Worm (Caenorhabditis elegans) whole organism, L1 larva: Measurements from ENCODE around the gene ragc-1.

Experiments
- efl-3 ChIP-seq: fragments of 200-800 bp; sonication (Bioruptor generic); optimal IDR thresholded peaks from 2 replicates; lab custom pipeline; 2018; ENCODE audit warnings: mild to moderate bottlenecking, missing genetic modification characterization, missing compliant biosample characterization
- egl-27 ChIP-seq, 2 experiments: fragments of 150-350 bp in 1 of 2; sonication (generic microtip); optimal IDR thresholded peaks; 3 replicates each; lab custom pipeline; 2017 to 2018; ENCODE audit warnings: missing biosample characterization in 2 of 2, missing genetic modification characterization in 2 of 2, missing genetic modification reagents in 2 of 2
- hlh-17 ChIP-seq: fragments of 200-800 bp; sonication (Bioruptor generic); optimal IDR thresholded peaks from 2 replicates; lab custom pipeline; 2018; ENCODE audit warnings: missing genetic modification characterization, mild to moderate bottlenecking, missing compliant biosample characterization, moderate library complexity, borderline replicate concordance
- lin-15B ChIP-seq: fragments of 150-350 bp; sonication (generic microtip); optimal IDR thresholded peaks from 3 replicates; lab custom pipeline; 2014; ENCODE audit warnings: missing biosample characterization, missing genetic modification characterization
- lin-39 ChIP-seq: fragments of 150-350 bp; optimal IDR thresholded peaks from 2 replicates; lab custom pipeline; 2014; ENCODE audit warnings: missing biosample characterization, missing genetic modification reagents, missing genetic modification characterization
- nhr-71 ChIP-seq: sonication (generic microtip); optimal IDR thresholded peaks from 2 replicates; lab custom pipeline; 2016; ENCODE audit warnings: mild to moderate bottlenecking, missing genetic modification characterization, moderate library complexity, missing compliant biosample characterization
- snpc-4 ChIP-seq: fragments of 150-350 bp; optimal IDR thresholded peaks from 2 replicates; lab custom pipeline; 2014; ENCODE audit warnings: missing biosample characterization, missing genetic modification characterization

DNA sequence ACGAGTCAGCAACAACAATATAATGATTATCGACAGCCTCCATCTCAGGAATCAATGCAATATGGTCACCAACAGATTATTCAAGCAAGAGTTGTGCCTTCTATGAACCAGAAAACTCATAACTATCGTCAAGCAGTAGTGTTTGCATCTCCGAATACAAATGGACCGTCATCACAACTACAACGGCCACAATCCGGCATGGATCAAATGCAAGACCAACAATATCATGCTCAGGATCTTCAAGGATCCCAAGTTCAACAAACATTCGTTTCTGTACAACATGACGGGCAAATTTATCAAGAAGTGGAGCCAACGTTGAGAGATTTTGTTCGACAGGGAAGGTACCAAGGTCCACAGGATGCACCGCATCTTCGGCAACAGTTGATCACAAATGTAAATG is 7.7 kb downstream of the ragc-1 start:
- TF ChIP-seq snpc-4 (tag; lab: Kevin White, UChicago) (no peak), efl-3 (GFP tag; lab: Kevin White, UChicago) (no peak), nhr-71 (tag; lab: Kevin White, UChicago) (no peak), hlh-17 (GFP tag; lab: Kevin White, UChicago) (no peak), egl-27 (tag; optimal IDR thresholded peaks at IDR 0.05; lab: Kevin White, UChicago) (no peak), lin-15B (tag; lab: Kevin White, UChicago) (no peak), lin-39 (tag; lab: Kevin White, UChicago) (no peak)
